Fruit fly (Drosophila melanogaster): ENCODE results near the gene hog.

The hog gene

dm6 chrX:14689108-14689507 is 29.6 kb downstream of the hog start:
- no peak for TF ChIP-seq toe (GFP tag; optimal IDR thresholded peaks at IDR 0.05)
- no peak for TF ChIP-seq Mnt (GFP tag; optimal IDR thresholded peaks at IDR 0.05)
- TF ChIP-seq kay (GFP tag; ENCODE audit: borderline replicate concordance): no peak
- no peak for TF ChIP-seq CG33017 (tag; optimal IDR thresholded peaks at IDR 0.05)
- TF ChIP-seq CG5204 (GFP tag; optimal IDR thresholded peaks at IDR 0.05): no peak
- TF ChIP-seq cic (GFP tag; optimal IDR thresholded peaks at IDR 0.05): no peak
- TF ChIP-seq Hr96 (GFP tag; optimal IDR thresholded peaks at IDR 0.05): no peak
- no peak for TF ChIP-seq Clk (GFP tag; optimal IDR thresholded peaks at IDR 0.05)
- TF ChIP-seq CG7101 (tag; optimal IDR thresholded peaks at IDR 0.05): no peak

- TF ChIP-seq CG7045 (GFP tag; optimal IDR thresholded peaks at IDR 0.05) (peak; percentile 59), ovo (GFP tag; optimal IDR thresholded peaks at IDR 0.05) (no peak), CG14711 (tag; optimal IDR thresholded peaks at IDR 0.05) (peak; percentile 80), Mnt (GFP tag; optimal IDR thresholded peaks at IDR 0.05) (peak; percentile 34), CG12768 (GFP tag; optimal IDR thresholded peaks at IDR 0.05) (peak; percentile 63), CG11617 (GFP tag; optimal IDR thresholded peaks at IDR 0.05) (peak; percentile 65), Clk (GFP tag; optimal IDR thresholded peaks at IDR 0.05) (peak; percentile 23), CG5204 (GFP tag; optimal IDR thresholded peaks at IDR 0.05) (peak; percentile 16), cnc (optimal IDR thresholded peaks at IDR 0.05) (no peak), kay (GFP tag; ENCODE audit: borderline replicate concordance) (no peak), pad (GFP tag; optimal IDR thresholded peaks at IDR 0.05) (peak; percentile 41), bab1 (GFP tag; optimal IDR thresholded peaks at IDR 0.05) (no peak), Crg-1 (GFP tag; optimal IDR thresholded peaks at IDR 0.05) (no peak), CG1620 (GFP tag; optimal IDR thresholded peaks at IDR 0.05) (no peak), toe (GFP tag; optimal IDR thresholded peaks at IDR 0.05) (peak; percentile 25), CG7101 (tag; optimal IDR thresholded peaks at IDR 0.05) (peak; percentile 81), Hr96 (GFP tag; optimal IDR thresholded peaks at IDR 0.05) (peak; percentile 3), cic (GFP tag; optimal IDR thresholded peaks at IDR 0.05) (no peak), tj (GFP tag; optimal IDR thresholded peaks at IDR 0.05) (peak; percentile 53), CG33017 (tag; optimal IDR thresholded peaks at IDR 0.05) (peak; percentile 72)
Measured at dm6 chrX:14679189-14679588, 39.6 kb downstream of the hog start, which contains the start of gene CG5321. TSS of gene CG5321 (plus strand) at chrX:14679568.

DNA sequence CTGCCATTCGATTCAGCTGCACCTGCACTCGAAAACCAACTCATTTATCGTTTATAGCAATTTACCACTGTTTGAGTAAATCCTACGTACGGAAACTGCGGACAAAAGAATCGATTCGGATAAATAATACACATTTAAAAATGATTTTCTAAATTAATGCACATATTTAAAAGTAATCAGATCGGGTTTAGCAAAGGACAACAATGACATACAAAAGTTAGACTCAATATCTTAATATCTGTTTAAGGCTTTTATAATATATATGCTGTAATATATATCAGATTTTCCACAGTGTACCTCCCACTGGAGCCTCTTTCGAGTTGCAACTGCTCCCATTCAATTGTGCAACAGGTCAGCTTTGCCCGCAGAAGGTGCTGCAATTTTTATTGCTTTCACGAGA is 40.6 kb downstream of the hog start:
- TF ChIP-seq CG12768 (GFP tag; optimal IDR thresholded peaks at IDR 0.05) (no peak), Clk (GFP tag; optimal IDR thresholded peaks at IDR 0.05) (no peak), pad (GFP tag; optimal IDR thresholded peaks at IDR 0.05) (no peak), toe (GFP tag; optimal IDR thresholded peaks at IDR 0.05) (no peak), Mnt (GFP tag; optimal IDR thresholded peaks at IDR 0.05) (no peak), CG7101 (tag; optimal IDR thresholded peaks at IDR 0.05) (no peak), CG7045 (GFP tag; optimal IDR thresholded peaks at IDR 0.05) (no peak), CG33017 (tag; optimal IDR thresholded peaks at IDR 0.05) (no peak), tj (GFP tag; optimal IDR thresholded peaks at IDR 0.05) (no peak), bab1 (GFP tag; optimal IDR thresholded peaks at IDR 0.05) (no peak), Hr96 (GFP tag; optimal IDR thresholded peaks at IDR 0.05) (no peak), cic (GFP tag; optimal IDR thresholded peaks at IDR 0.05) (no peak), Crg-1 (GFP tag; optimal IDR thresholded peaks at IDR 0.05) (no peak), kay (GFP tag; ENCODE audit: borderline replicate concordance) (no peak), CG1620 (GFP tag; optimal IDR thresholded peaks at IDR 0.05) (no peak), ovo (GFP tag; optimal IDR thresholded peaks at IDR 0.05) (no peak), CG14711 (tag; optimal IDR thresholded peaks at IDR 0.05) (no peak)

DNA sequence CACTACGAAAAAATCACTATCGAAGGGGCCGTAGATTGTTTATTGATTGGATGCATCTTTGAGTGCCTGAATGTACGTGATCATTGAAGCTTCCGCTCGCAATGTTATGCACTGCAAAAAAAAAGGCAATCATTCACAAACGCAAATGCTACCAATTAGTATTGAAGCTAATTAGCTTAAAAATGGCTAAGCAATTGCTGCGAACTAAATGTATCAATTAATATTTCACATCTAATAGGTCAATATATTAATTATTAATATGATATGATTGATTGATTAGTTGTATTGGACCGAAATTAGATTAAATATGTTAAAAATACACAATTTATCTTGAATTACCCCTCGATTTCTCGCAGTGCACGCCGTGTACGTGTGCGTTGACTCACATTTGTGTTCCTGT is 49.5 kb downstream of the hog start:
- TF ChIP-seq CG11617 (GFP tag; optimal IDR thresholded peaks at IDR 0.05) (no peak), CG14711 (tag; optimal IDR thresholded peaks at IDR 0.05) (no peak), Clk (GFP tag; optimal IDR thresholded peaks at IDR 0.05) (no peak), CG5204 (GFP tag; optimal IDR thresholded peaks at IDR 0.05) (no peak), kay (GFP tag; ENCODE audit: borderline replicate concordance) (no peak), CG1620 (GFP tag; optimal IDR thresholded peaks at IDR 0.05) (no peak), CG33017 (tag; optimal IDR thresholded peaks at IDR 0.05) (no peak), tj (GFP tag; optimal IDR thresholded peaks at IDR 0.05) (no peak), cnc (optimal IDR thresholded peaks at IDR 0.05) (no peak), Mnt (GFP tag; optimal IDR thresholded peaks at IDR 0.05) (no peak), CG7101 (tag; optimal IDR thresholded peaks at IDR 0.05) (no peak), Crg-1 (GFP tag; optimal IDR thresholded peaks at IDR 0.05) (no peak), CG7045 (GFP tag; optimal IDR thresholded peaks at IDR 0.05) (no peak), bab1 (GFP tag; optimal IDR thresholded peaks at IDR 0.05) (no peak), toe (GFP tag; optimal IDR thresholded peaks at IDR 0.05) (no peak), cic (GFP tag; optimal IDR thresholded peaks at IDR 0.05) (no peak), CG12768 (GFP tag; optimal IDR thresholded peaks at IDR 0.05) (no peak), ovo (GFP tag; optimal IDR thresholded peaks at IDR 0.05) (no peak), Hr96 (GFP tag; optimal IDR thresholded peaks at IDR 0.05) (no peak), pad (GFP tag; optimal IDR thresholded peaks at IDR 0.05) (no peak)
